Worm (Caenorhabditis elegans) whole organism, L4 larva: ENCODE results near the gene T11F9.22.

Experiments used
- F10B5.3 ChIP-seq: sonication (generic microtip); optimal IDR thresholded peaks from 2 replicates; lab custom pipeline; 2016; ENCODE audit warnings: mild to moderate bottlenecking, missing genetic modification characterization, missing compliant biosample characterization
- F49E8.2 ChIP-seq: sonication (generic microtip); optimal IDR thresholded peaks from 2 replicates; lab custom pipeline; 2016; ENCODE audit warnings: missing compliant biosample characterization, mild to moderate bottlenecking, missing genetic modification characterization, borderline replicate concordance
- T26A8.4 ChIP-seq: fragments of 200-800 bp; sonication (Bioruptor generic); IDR thresholded peaks from 2 replicates; pipeline ENCODE4 v1.3.6; 2022; ENCODE audit warnings: missing genetic modification characterization, missing compliant biosample characterization
- Y75B8A.6 ChIP-seq: fragments of 200-800 bp; sonication (Bioruptor generic); IDR thresholded peaks from 2 replicates; pipeline ENCODE4 v1.3.6; 2022; ENCODE audit warnings: missing genetic modification reagents, missing genetic modification characterization, missing compliant biosample characterization
- ZK546.5 ChIP-seq, 2 experiments: sonication (generic microtip); optimal IDR thresholded peaks; 2 replicates each; lab custom pipeline; 2017; ENCODE audit warnings: missing biosample characterization in 2 of 2, missing genetic modification characterization in 2 of 2
- ama-1 ChIP-seq: fragments of 150-350 bp; optimal IDR thresholded peaks from 2 replicates; lab custom pipeline; 2014; ENCODE audit warnings: inconsistent platforms, mixed read lengths
- arid-1 ChIP-seq: fragments of 200-800 bp; sonication (Bioruptor generic); conservative IDR thresholded peaks from 2 replicates; pipeline ENCODE4 v1.3.6; 2022; ENCODE audit warnings: missing genetic modification reagents, missing genetic modification characterization, missing compliant biosample characterization
- attf-4 ChIP-seq: sonication (generic microtip); optimal IDR thresholded peaks from 3 replicates; lab custom pipeline; 2017; ENCODE audit warnings: missing biosample characterization, missing genetic modification characterization
- ceh-44 ChIP-seq: fragments of 200-800 bp; sonication (Bioruptor generic); IDR thresholded peaks from 2 replicates; pipeline ENCODE4 v1.3.6; 2022; ENCODE audit warnings: missing genetic modification reagents, missing genetic modification characterization, missing compliant biosample characterization
- ceh-82 ChIP-seq: sonication (generic microtip); optimal IDR thresholded peaks from 2 replicates; lab custom pipeline; 2017; ENCODE audit warnings: missing biosample characterization, missing genetic modification characterization
- ces-1 ChIP-seq: fragments of 150-350 bp; sonication (generic microtip); optimal IDR thresholded peaks from 4 replicates; lab custom pipeline; 2014; ENCODE audit warnings: missing biosample characterization, missing genetic modification reagents, missing genetic modification characterization
- cey-2 ChIP-seq: sonication (generic microtip); optimal IDR thresholded peaks from 3 replicates; lab custom pipeline; 2017; ENCODE audit warnings: missing genetic modification characterization, mild to moderate bottlenecking, missing compliant biosample characterization, antibody characterized with exemption, borderline replicate concordance; ENCODE audit not compliant: insufficient read depth
- daf-12 ChIP-seq: fragments of 150-350 bp; optimal IDR thresholded peaks from 2 replicates; lab custom pipeline; 2014; ENCODE audit warnings: missing biosample characterization, missing genetic modification reagents, missing genetic modification characterization
- daf-16 ChIP-seq, 3 experiments: sonication (generic microtip); optimal IDR thresholded peaks; 2 replicates each; lab custom pipeline; 2016 to 2017; ENCODE audit warnings: missing genetic modification characterization in 3 of 3, missing genetic modification reagents in 3 of 3, mild to moderate bottlenecking in 2 of 3, missing compliant biosample characterization in 2 of 3, missing biosample characterization in 1 of 3, moderate library complexity in 1 of 3
- daf-8 ChIP-seq: fragments of 200-800 bp; sonication (Bioruptor generic); IDR thresholded peaks from 2 replicates; pipeline ENCODE4 v1.3.6; 2022; ENCODE audit warnings: missing genetic modification characterization, missing compliant biosample characterization
- dpl-1 ChIP-seq: fragments of 150-350 bp; optimal IDR thresholded peaks from 2 replicates; lab custom pipeline; 2014; ENCODE audit warnings: missing biosample characterization, missing genetic modification reagents, missing genetic modification characterization
- egl-43 ChIP-seq: fragments of 200-800 bp; sonication (Bioruptor generic); IDR thresholded peaks from 2 replicates; pipeline ENCODE4 v1.3.6; 2022; ENCODE audit warnings: missing genetic modification reagents, missing genetic modification characterization, missing compliant biosample characterization
- hif-1 ChIP-seq, 2 experiments: sonication (generic microtip); optimal IDR thresholded peaks; 2 replicates each; lab custom pipeline; 2016 to 2017; ENCODE audit warnings: missing compliant biosample characterization in 2 of 2, missing genetic modification characterization in 2 of 2, missing genetic modification reagents in 2 of 2, missing genotype in 2 of 2, mild to moderate bottlenecking in 1 of 2
- hlh-11 ChIP-seq: fragments of 200-800 bp; sonication (Bioruptor generic); optimal IDR thresholded peaks from 2 replicates; lab custom pipeline; 2018; ENCODE audit warnings: mild to moderate bottlenecking, missing genetic modification characterization, missing compliant biosample characterization
- hlh-30 ChIP-seq: sonication (generic microtip); optimal IDR thresholded peaks from 2 replicates; lab custom pipeline; 2017; ENCODE audit warnings: antibody characterized with exemption, mild to moderate bottlenecking, missing genetic modification characterization, missing compliant biosample characterization; ENCODE audit not compliant: insufficient read depth
- jun-1 ChIP-seq: fragments of 150-350 bp; optimal IDR thresholded peaks from 2 replicates; lab custom pipeline; 2014; ENCODE audit warnings: missing biosample characterization, missing genetic modification reagents, missing genetic modification characterization
- lin-38 ChIP-seq: fragments of 200-800 bp; sonication (Bioruptor generic); IDR thresholded peaks from 2 replicates; pipeline ENCODE4 v1.3.6; 2022; ENCODE audit warnings: missing genetic modification reagents, missing genetic modification characterization, missing compliant biosample characterization
- lin-39 ChIP-seq: fragments of 150-350 bp; optimal IDR thresholded peaks from 2 replicates; lab custom pipeline; 2014; ENCODE audit warnings: missing biosample characterization, missing genetic modification reagents, missing genetic modification characterization
- mdl-1 ChIP-seq, 2 experiments: fragments of 150-350 bp in 1 of 2; sonication (generic microtip) in 1 of 2; optimal IDR thresholded peaks; 2 replicates each; lab custom pipeline; 2014 to 2017; ENCODE audit warnings: missing biosample characterization in 2 of 2, missing genetic modification characterization in 2 of 2
- mep-1 ChIP-seq: fragments of 150-350 bp; sonication (generic microtip); optimal IDR thresholded peaks from 3 replicates; lab custom pipeline; 2014; ENCODE audit warnings: missing biosample characterization, missing genetic modification characterization
- nhr-102 ChIP-seq: sonication (generic microtip); optimal IDR thresholded peaks from 2 replicates; lab custom pipeline; 2016; ENCODE audit warnings: mild to moderate bottlenecking, missing genetic modification characterization, moderate library complexity, missing compliant biosample characterization
- nhr-48 ChIP-seq: sonication (generic microtip); optimal IDR thresholded peaks from 2 replicates; lab custom pipeline; 2016; ENCODE audit warnings: mild to moderate bottlenecking, missing genetic modification characterization, missing compliant biosample characterization
- nhr-77 ChIP-seq: fragments of 150-350 bp; optimal IDR thresholded peaks from 2 replicates; lab custom pipeline; 2014; ENCODE audit warnings: missing biosample characterization, missing genetic modification characterization
- pqm-1 ChIP-seq: sonication (generic microtip); optimal IDR thresholded peaks from 2 replicates; lab custom pipeline; 2017; ENCODE audit warnings: missing biosample characterization, missing genetic modification characterization
- rbr-2 ChIP-seq: sonication (generic microtip); optimal IDR thresholded peaks from 2 replicates; lab custom pipeline; 2016; ENCODE audit warnings: missing genotype, missing genetic modification characterization, missing compliant biosample characterization
- saeg-2 ChIP-seq: fragments of 200-800 bp; sonication (Bioruptor generic); IDR thresholded peaks from 2 replicates; pipeline ENCODE4 v1.3.6; 2022; ENCODE audit warnings: missing genetic modification reagents, missing genetic modification characterization, missing compliant biosample characterization
- set-16 ChIP-seq: fragments of 200-800 bp; sonication (Bioruptor generic); IDR thresholded peaks from 2 replicates; pipeline ENCODE4 v1.3.6; 2022; ENCODE audit warnings: missing genetic modification reagents, missing genetic modification characterization, missing compliant biosample characterization
- snpc-4 ChIP-seq: fragments of 150-350 bp; optimal IDR thresholded peaks from 2 replicates; lab custom pipeline; 2014; ENCODE audit warnings: missing biosample characterization, missing genetic modification characterization
- tag-97 ChIP-seq: fragments of 200-800 bp; sonication (Bioruptor generic); IDR thresholded peaks from 2 replicates; pipeline ENCODE4 v1.3.6; 2022; ENCODE audit warnings: missing genetic modification characterization, missing compliant biosample characterization
- tra-1 ChIP-seq: fragments of 200-800 bp; sonication (Bioruptor generic); IDR thresholded peaks from 2 replicates; pipeline ENCODE4 v1.3.6; 2022; ENCODE audit warnings: missing genetic modification reagents, missing genetic modification characterization, missing compliant biosample characterization
- unc-130 ChIP-seq: sonication (generic microtip); optimal IDR thresholded peaks from 2 replicates; lab custom pipeline; 2016; ENCODE audit warnings: missing genetic modification reagents, missing genetic modification characterization, missing compliant biosample characterization
- unc-62 ChIP-seq, 3 experiments: fragments of 150-350 bp in 1 of 3; sonication (generic microtip); optimal IDR thresholded peaks in 2 of 3; peaks in 1 of 3; 1 replicate in 1 of 3; 2 replicates in 2 of 3; lab custom pipeline; 2014 to 2017; ENCODE audit warnings: missing biosample characterization in 3 of 3, missing genetic modification characterization in 3 of 3, missing genetic modification reagents in 3 of 3, missing genotype in 1 of 3
- ztf-11 ChIP-seq: fragments of 150-350 bp; optimal IDR thresholded peaks from 2 replicates; lab custom pipeline; 2014; ENCODE audit warnings: missing biosample characterization, missing genetic modification characterization

Gene T11F9.22

DNA sequence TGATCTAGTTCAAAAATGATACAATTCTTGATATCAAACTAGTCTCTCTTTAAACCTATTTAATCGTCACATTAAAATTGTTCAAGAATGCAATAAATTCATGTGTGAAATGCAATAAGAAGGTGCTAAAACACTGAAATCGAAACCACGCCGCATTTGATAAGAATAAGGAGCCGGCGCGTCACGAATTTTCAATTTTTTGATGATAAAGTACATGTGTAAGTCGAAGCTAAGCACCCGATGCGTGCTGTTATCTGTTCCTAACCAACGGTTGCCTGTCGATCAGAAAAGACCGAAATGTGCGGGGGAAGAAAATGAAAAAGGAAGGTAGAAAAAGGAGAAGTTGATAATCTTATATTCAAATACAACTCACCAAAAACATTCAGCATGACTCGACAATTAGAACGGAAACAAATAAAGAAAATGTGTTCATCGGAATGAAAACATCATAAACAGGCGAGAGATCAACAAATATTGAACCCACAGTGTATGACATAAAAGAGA, 9.2 kb upstream of the T11F9.22 start, which contains the start of gene aat-6 (continued):
- TF ChIP-seq ama-1 (lab: Kevin White, UChicago) (no peak), F49E8.2 (tag; lab: Kevin White, UChicago) (no peak), ces-1 (GFP tag; lab: Kevin White, UChicago) (no peak), hlh-30 (no peak), saeg-2 (GFP tag; lab: Robert Waterston, UW) (no peak), tag-97 (no peak), snpc-4 (tag; lab: Kevin White, UChicago) (no peak), tra-1 (GFP tag; lab: Robert Waterston, UW) (peak; percentile 82; the same call in 1 of the 2 replicates), daf-12 (no peak), Y75B8A.6 (GFP tag; lab: Robert Waterston, UW) (no peak), pqm-1 (tag; lab: Kevin White, UChicago) (peak; percentile 86), egl-43 (GFP tag; lab: Robert Waterston, UW) (no peak), ZK546.5 (tag; optimal IDR thresholded peaks at IDR 0.05; lab: Kevin White, UChicago) (no peak), unc-62 (GFP tag; optimal IDR thresholded peaks at IDR 0.05 in 1 of 2; lab: Kevin White, UChicago) (no peak), unc-62 (tag; optimal IDR thresholded peaks at IDR 0.05; lab: Kevin White, UChicago) (no peak), daf-16 (GFP tag; optimal IDR thresholded peaks at IDR 0.05; lab: Kevin White, UChicago) (no peak), daf-16 (tag; optimal IDR thresholded peaks at IDR 0.05; lab: Kevin White, UChicago) (peak; percentile 70), attf-4 (tag; lab: Kevin White, UChicago) (no peak), dpl-1 (GFP tag; lab: Kevin White, UChicago) (no peak), daf-8 (GFP tag; lab: Robert Waterston, UW) (no peak), nhr-102 (tag; lab: Kevin White, UChicago) (no peak), nhr-77 (tag; lab: Kevin White, UChicago) (no peak), set-16 (GFP tag; lab: Robert Waterston, UW) (no peak), ztf-11 (no peak), lin-39 (tag; lab: Kevin White, UChicago) (no peak), mep-1 (tag; lab: Kevin White, UChicago) (no peak), T26A8.4 (GFP tag; lab: Robert Waterston, UW) (no peak), arid-1 (GFP tag; lab: Robert Waterston, UW) (no peak), ceh-44 (GFP tag; lab: Robert Waterston, UW) (no peak), ceh-82 (tag; lab: Kevin White, UChicago) (no peak), unc-130 (no peak), hif-1 (tag; optimal IDR thresholded peaks at IDR 0.05; lab: Kevin White, UChicago) (no peak), hlh-11 (tag; lab: Kevin White, UChicago) (peak; percentile 84), mdl-1 (tag; optimal IDR thresholded peaks at IDR 0.05; lab: Kevin White, UChicago) (peak in 1 of 2 experiments; percentile 45), jun-1 (tag; lab: Kevin White, UChicago) (no peak), nhr-48 (tag; lab: Kevin White, UChicago) (peak; percentile 28)

ce11 chrV:11472209-11472608, 7.3 kb upstream of the T11F9.22 start, which contains the start of the genes nas-20 and nas-21:
TSS of gene nas-20 (minus strand) at chrV:11472309.
TSS of gene nas-21 (plus strand) at chrV:11472564.
- no peak for TF ChIP-seq rbr-2

DNA sequence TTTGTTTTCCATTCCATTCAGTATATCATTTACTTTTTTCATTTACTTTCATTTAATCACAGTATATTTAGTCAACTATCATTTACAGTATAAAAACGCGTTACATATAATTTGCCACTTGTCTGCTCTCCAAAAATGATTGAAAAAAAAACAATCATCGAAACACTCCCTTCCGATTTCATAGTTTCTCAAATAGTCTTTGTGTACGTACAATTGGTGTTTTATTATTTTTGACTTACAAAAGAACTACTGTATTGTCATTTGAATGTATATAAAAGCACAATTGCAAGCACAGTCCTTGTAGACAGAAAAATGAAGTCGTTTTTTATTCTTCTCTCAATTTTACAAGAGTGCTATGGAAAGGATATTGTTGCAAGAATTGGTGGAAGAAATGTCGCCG, 5.1 kb upstream of the T11F9.22 start, which contains the start of gene nas-22:
nas-22 (plus strand) TSS at position 301 of the 400 bp plus-strand sequence.
- TF ChIP-seq lin-38 (GFP tag; lab: Robert Waterston, UW) (no peak), F10B5.3 (no peak), jun-1 (tag; lab: Kevin White, UChicago) (no peak), cey-2 (no peak)
- TF ChIP-seq, all 104 proteins: peak for 0
